Worm (Caenorhabditis elegans) whole organism, L3 larva: ENCODE measurements around the gene T04C4.3.

Source experiments
- aly-2 ChIP-seq: fragments of 150-350 bp; optimal IDR thresholded peaks from 2 replicates; lab custom pipeline; 2014; ENCODE audit warnings: missing biosample characterization, missing genetic modification characterization
- ceh-82 ChIP-seq: fragments of 150-350 bp; optimal IDR thresholded peaks from 2 replicates; lab custom pipeline; 2014; ENCODE audit warnings: missing biosample characterization, missing genetic modification characterization
- hmg-11 ChIP-seq: sonication (generic microtip); optimal IDR thresholded peaks from 2 replicates; lab custom pipeline; 2016; ENCODE audit warnings: missing genetic modification characterization, missing compliant biosample characterization
- jun-1 ChIP-seq: fragments of 150-350 bp; optimal IDR thresholded peaks from 2 replicates; lab custom pipeline; 2014; ENCODE audit warnings: missing biosample characterization, missing genetic modification reagents, missing genetic modification characterization
- skn-1 ChIP-seq: fragments of 150-350 bp; optimal IDR thresholded peaks from 2 replicates; lab custom pipeline; 2014; ENCODE audit warnings: missing biosample characterization, missing genetic modification characterization
- unc-39 ChIP-seq: sonication (generic microtip); optimal IDR thresholded peaks from 4 replicates; lab custom pipeline; 2017; ENCODE audit warnings: missing biosample characterization, missing genetic modification characterization

ce11 chrIV:2242349-2243088 lies 25.9 kb upstream of the T04C4.3 start, which contains the start of the genes M70.3 and M70.2:
- TF ChIP-seq aly-2 (tag; lab: Kevin White, UChicago) = no peak
- no peak for TF ChIP-seq jun-1 (tag; lab: Kevin White, UChicago)
- no peak for TF ChIP-seq unc-39
- TF ChIP-seq hmg-11 (tag; lab: Kevin White, UChicago) = no peak
- no peak for TF ChIP-seq ceh-82 (tag; lab: Kevin White, UChicago)
- no peak for TF ChIP-seq skn-1 (tag; lab: Kevin White, UChicago)
